Fruit fly (Drosophila melanogaster) whole organism, embryonic: ENCODE measurements around the gene ppk17.

Experiments
- ATbp ChIP-seq: fragments of 200-800 bp; sonication (Bioruptor generic); optimal IDR thresholded peaks from 2 replicates; lab custom pipeline; 2017; ENCODE audit warnings: missing biosample characterization, mild to moderate bottlenecking, missing genetic modification characterization, missing genetic modification reagents
- Abd-B ChIP-seq: fragments of 200-800 bp; sonication (Bioruptor generic); optimal IDR thresholded peaks from 2 replicates; lab custom pipeline; 2018; ENCODE audit warnings: missing biosample characterization, mild to moderate bottlenecking, missing genetic modification characterization, moderate library complexity
- CG10431 ChIP-seq: fragments of 200-800 bp; sonication (Bioruptor generic); optimal IDR thresholded peaks from 3 replicates; lab custom pipeline; 2018; ENCODE audit warnings: missing biosample characterization, mild to moderate bottlenecking, missing genetic modification characterization
- CG12219 ChIP-seq: fragments of 200-800 bp; sonication (Bioruptor generic); optimal IDR thresholded peaks from 3 replicates; lab custom pipeline; 2018; ENCODE audit warnings: missing biosample characterization, mild to moderate bottlenecking, missing genetic modification characterization
- CG12299 ChIP-seq: fragments of 200-800 bp; sonication (Bioruptor generic); optimal IDR thresholded peaks from 2 replicates; lab custom pipeline; 2018; ENCODE audit warnings: missing biosample characterization, mild to moderate bottlenecking, missing genetic modification characterization
- CG13894 ChIP-seq: fragments of 200-800 bp; sonication (Bioruptor generic); optimal IDR thresholded peaks from 3 replicates; lab custom pipeline; 2018; ENCODE audit warnings: missing biosample characterization, mild to moderate bottlenecking, missing genetic modification characterization, moderate library complexity
- CG14441 ChIP-seq: fragments of 200-800 bp; sonication (Bioruptor generic); IDR thresholded peaks from 2 replicates; pipeline ENCODE4 v1.3.6; 2022; ENCODE audit warnings: missing biosample characterization, missing genetic modification characterization
- CG1832 ChIP-seq: fragments of 200-800 bp; sonication (Bioruptor generic); optimal IDR thresholded peaks from 2 replicates; lab custom pipeline; 2017; ENCODE audit warnings: missing biosample characterization, mild to moderate bottlenecking, missing genetic modification characterization, inconsistent platforms
- CG2199 ChIP-seq: fragments of 200-800 bp; sonication (Bioruptor generic); IDR thresholded peaks from 3 replicates; pipeline ENCODE4 v1.3.6; 2022; ENCODE audit warnings: missing biosample characterization, missing genetic modification characterization
- CG2202 ChIP-seq: fragments of 200-800 bp; sonication (Bioruptor generic); optimal IDR thresholded peaks from 2 replicates; lab custom pipeline; 2018; ENCODE audit warnings: missing biosample characterization, mild to moderate bottlenecking, missing genetic modification characterization
- CG33557 ChIP-seq: fragments of 200-800 bp; sonication (Bioruptor generic); optimal IDR thresholded peaks from 2 replicates; lab custom pipeline; 2019; ENCODE audit warnings: missing biosample characterization, mild to moderate bottlenecking, missing genetic modification characterization, moderate library complexity
- CG6689 ChIP-seq: fragments of 200-800 bp; sonication (Bioruptor generic); IDR thresholded peaks from 2 replicates; pipeline ENCODE4 v1.3.6; 2022; ENCODE audit warnings: missing biosample characterization, missing genetic modification characterization
- CG7271 ChIP-seq: fragments of 200-800 bp; sonication (Bioruptor generic); optimal IDR thresholded peaks from 2 replicates; lab custom pipeline; 2018; ENCODE audit warnings: missing biosample characterization, mild to moderate bottlenecking, missing genetic modification characterization, moderate library complexity
- CG7839 ChIP-seq: fragments of 200-800 bp; sonication (Bioruptor generic); optimal IDR thresholded peaks from 3 replicates; lab custom pipeline; 2018; ENCODE audit warnings: missing biosample characterization, mild to moderate bottlenecking, missing genetic modification characterization, moderate library complexity
- CG8924 ChIP-seq: fragments of 200-800 bp; optimal IDR thresholded peaks from 3 replicates; lab custom pipeline; 2019; ENCODE audit warnings: missing biosample characterization, mild to moderate bottlenecking, missing genetic modification characterization, moderate library complexity
- CG9437 ChIP-seq: fragments of 200-800 bp; sonication (Bioruptor generic); optimal IDR thresholded peaks from 2 replicates; lab custom pipeline; 2018; ENCODE audit warnings: missing biosample characterization, mild to moderate bottlenecking, missing genetic modification characterization
- CG9932 ChIP-seq: fragments of 200-800 bp; sonication (Bioruptor generic); IDR thresholded peaks from 2 replicates; pipeline ENCODE4 v1.3.6; 2022; ENCODE audit warnings: missing biosample characterization, missing genetic modification characterization
- CHES-1-like ChIP-seq: fragments of 200-800 bp; sonication (Bioruptor generic); optimal IDR thresholded peaks from 2 replicates; lab custom pipeline; 2016; ENCODE audit warnings: missing biosample characterization, missing genetic modification characterization
- CoRest ChIP-seq: fragments of 200-800 bp; sonication (Bioruptor generic); optimal IDR thresholded peaks from 3 replicates; lab custom pipeline; 2018; ENCODE audit warnings: missing biosample characterization, mild to moderate bottlenecking, missing genetic modification characterization, moderate library complexity
- Dbx ChIP-seq: fragments of 200-800 bp; sonication (Bioruptor generic); IDR thresholded peaks from 3 replicates; pipeline ENCODE4 v1.3.6; 2022; ENCODE audit warnings: missing biosample characterization, missing genetic modification characterization
- Doc3 ChIP-seq: fragments of 200-800 bp; sonication (Bioruptor generic); IDR thresholded peaks from 3 replicates; pipeline ENCODE4 v1.3.6; 2022; ENCODE audit warnings: missing biosample characterization, missing genetic modification characterization; ENCODE audit not compliant: partially characterized antibody
- Ets65A ChIP-seq: fragments of 200-800 bp; sonication (Bioruptor generic); peaks from one replicate; lab custom pipeline; 2016; ENCODE audit warnings: missing biosample characterization, missing genetic modification characterization
- Fer3 ChIP-seq: fragments of 200-800 bp; sonication (Bioruptor generic); optimal IDR thresholded peaks from 2 replicates; lab custom pipeline; 2018; ENCODE audit warnings: missing biosample characterization, mild to moderate bottlenecking, missing genetic modification characterization, moderate library complexity
- abd-A ChIP-seq: fragments of 200-800 bp; sonication (Bioruptor generic); optimal IDR thresholded peaks from 3 replicates; lab custom pipeline; 2019; ENCODE audit warnings: missing biosample characterization, mild to moderate bottlenecking, missing genetic modification characterization, moderate library complexity
- chif ChIP-seq, 2 experiments: fragments of 200-800 bp; sonication (Bioruptor generic); optimal IDR thresholded peaks; 3 replicates each; lab custom pipeline; 2016; ENCODE audit warnings: missing biosample characterization in 2 of 2, missing genetic modification characterization in 2 of 2
- da ChIP-seq: fragments of 200-800 bp; sonication (Bioruptor generic); optimal IDR thresholded peaks from 2 replicates; lab custom pipeline; 2016; ENCODE audit warnings: missing biosample characterization, missing genetic modification characterization
- dan ChIP-seq: fragments of 200-800 bp; sonication (Bioruptor generic); IDR thresholded peaks from 2 replicates; pipeline ENCODE4 v1.3.6; 2022; ENCODE audit warnings: missing biosample characterization, missing genetic modification characterization
- fd102C ChIP-seq: fragments of 200-800 bp; sonication (Bioruptor generic); optimal IDR thresholded peaks from 2 replicates; lab custom pipeline; 2018; ENCODE audit warnings: missing biosample characterization, mild to moderate bottlenecking, missing genetic modification characterization, moderate library complexity
- ftz-f1 ChIP-seq: fragments of 200-800 bp; sonication (Bioruptor generic); optimal IDR thresholded peaks from 2 replicates; lab custom pipeline; 2016; ENCODE audit warnings: missing biosample characterization, missing genetic modification characterization
- gem ChIP-seq: fragments of 200-800 bp; sonication (Bioruptor generic); optimal IDR thresholded peaks from 2 replicates; lab custom pipeline; 2019; ENCODE audit warnings: missing biosample characterization, mild to moderate bottlenecking, missing genetic modification characterization, moderate library complexity
- ken ChIP-seq: fragments of 200-800 bp; sonication (Bioruptor generic); IDR thresholded peaks from 3 replicates; pipeline ENCODE4 v1.3.6; 2022; ENCODE audit warnings: missing biosample characterization, missing genetic modification characterization
- kni ChIP-seq: fragments of 200-800 bp; sonication (Bioruptor generic); optimal IDR thresholded peaks from 3 replicates; lab custom pipeline; 2017; ENCODE audit warnings: mild to moderate bottlenecking, missing biosample characterization, missing genetic modification reagents, missing genetic modification characterization
- mam ChIP-seq: fragments of 200-800 bp; sonication (Bioruptor generic); optimal IDR thresholded peaks from 3 replicates; lab custom pipeline; 2016; ENCODE audit warnings: missing biosample characterization, missing genetic modification characterization
- mld ChIP-seq: fragments of 200-800 bp; sonication (Bioruptor generic); IDR thresholded peaks from 3 replicates; pipeline ENCODE4 v1.3.6; 2022; ENCODE audit warnings: missing biosample characterization, missing genetic modification characterization; ENCODE audit not compliant: partially characterized antibody
- nerfin-1 ChIP-seq: fragments of 200-800 bp; sonication (Bioruptor generic); optimal IDR thresholded peaks from 3 replicates; lab custom pipeline; 2019; ENCODE audit warnings: missing biosample characterization, mild to moderate bottlenecking, missing genetic modification characterization, moderate library complexity
- onecut ChIP-seq: fragments of 200-800 bp; sonication (Bioruptor generic); IDR thresholded peaks from 2 replicates; pipeline ENCODE4 v1.3.6; 2022; ENCODE audit warnings: missing biosample characterization, missing genetic modification characterization
- pzg ChIP-seq: fragments of 200-800 bp; sonication (Bioruptor generic); optimal IDR thresholded peaks from 3 replicates; lab custom pipeline; 2018; ENCODE audit warnings: missing biosample characterization, mild to moderate bottlenecking, missing genetic modification characterization, moderate library complexity
- row ChIP-seq: fragments of 200-800 bp; sonication (Bioruptor generic); IDR thresholded peaks from 3 replicates; pipeline ENCODE4 v1.3.6; 2022; ENCODE audit warnings: missing biosample characterization, missing genetic modification characterization
- scrt ChIP-seq: fragments of 200-800 bp; sonication (Bioruptor generic); optimal IDR thresholded peaks from 2 replicates; lab custom pipeline; 2018; ENCODE audit warnings: missing biosample characterization, mild to moderate bottlenecking, missing genetic modification characterization, moderate library complexity
- sens ChIP-seq: fragments of 200-800 bp; sonication (Bioruptor generic); peaks from one replicate; lab custom pipeline; 2016; ENCODE audit warnings: missing biosample characterization, missing genetic modification characterization
- sens-2 ChIP-seq: fragments of 200-800 bp; sonication (Bioruptor generic); IDR thresholded peaks from 2 replicates; pipeline ENCODE4 v1.3.6; 2022; ENCODE audit warnings: missing biosample characterization, missing genetic modification characterization
- seq ChIP-seq: fragments of 200-800 bp; sonication (Bioruptor generic); IDR thresholded peaks from 2 replicates; pipeline ENCODE4 v1.3.6; 2022; ENCODE audit warnings: missing biosample characterization, missing genetic modification characterization
- stwl ChIP-seq: fragments of 200-800 bp; sonication (Bioruptor generic); optimal IDR thresholded peaks from 3 replicates; lab custom pipeline; 2018; ENCODE audit warnings: missing biosample characterization, mild to moderate bottlenecking, missing genetic modification characterization, moderate library complexity
- tgo ChIP-seq: fragments of 200-800 bp; sonication (Bioruptor generic); IDR thresholded peaks from 3 replicates; pipeline ENCODE4 v1.3.6; 2022; ENCODE audit warnings: missing biosample characterization, missing genetic modification characterization
- trem ChIP-seq: fragments of 200-800 bp; optimal IDR thresholded peaks from 3 replicates; lab custom pipeline; 2019; ENCODE audit warnings: missing biosample characterization, mild to moderate bottlenecking, missing genetic modification characterization, moderate library complexity
- trh ChIP-seq: fragments of 200-800 bp; sonication (Bioruptor generic); optimal IDR thresholded peaks from 2 replicates; lab custom pipeline; 2016; ENCODE audit warnings: missing biosample characterization, missing genetic modification characterization
- zf30C ChIP-seq: fragments of 200-800 bp; sonication (Bioruptor generic); optimal IDR thresholded peaks from 3 replicates; lab custom pipeline; 2018; ENCODE audit warnings: missing biosample characterization, mild to moderate bottlenecking, missing genetic modification characterization

Gene ppk17

dm6 chr2L:16715841-16716701 lies 44.3 kb downstream of the ppk17 start, which contains the start of the genes Cyt-c-d and CG31808 (continued):
- peak; percentile 97 for TF ChIP-seq tgo (GFP tag; lab: Robert Waterston, UW)
- peak; percentile 98 for TF ChIP-seq CG8924
- TF ChIP-seq CG7839 (tag; lab: Kevin White, UChicago), result peak; percentile 97
- TF ChIP-seq onecut (GFP tag; lab: Robert Waterston, UW), result peak; percentile 94
- TF ChIP-seq CG1832 (GFP tag; lab: Kevin White, UChicago), result peak; percentile 53
- peak; percentile 97 for TF ChIP-seq CG12219
- no peak for TF ChIP-seq Doc3
- TF ChIP-seq row (GFP tag; lab: Robert Waterston, UW), result peak; percentile 99

- TF ChIP-seq mam (GFP tag; lab: Kevin White, UChicago) (no peak), CoRest (tag; lab: Kevin White, UChicago) (no peak), scrt (no peak), CG9437 (peak; percentile 93), trem (tag; lab: Kevin White, UChicago) (peak; percentile 19), Ets65A (GFP tag; lab: Kevin White, UChicago) (peak; percentile 73), abd-A (tag; lab: Kevin White, UChicago) (peak; percentile 36), trh (no peak), Fer3 (tag; lab: Kevin White, UChicago) (no peak), sens (peak; percentile 60), CHES-1-like (no peak), CG6689 (no peak), zf30C (no peak), chif (GFP tag; optimal IDR thresholded peaks at IDR 0.05; lab: Kevin White, UChicago) (no peak), CG14441 (GFP tag; lab: Robert Waterston, UW) (no peak), Dbx (no peak), CG13894 (tag; lab: Kevin White, UChicago) (peak; percentile 79), ftz-f1 (GFP tag; lab: Kevin White, UChicago) (peak; percentile 30), stwl (tag; lab: Kevin White, UChicago) (peak; percentile 40), nerfin-1 (peak; percentile 14), seq (GFP tag; lab: Robert Waterston, UW) (no peak), Abd-B (GFP tag; lab: Kevin White, UChicago) (no peak)
These were observed 45.1 kb downstream of the ppk17 start for dm6 chr2L:16715133-16715833.

- TF ChIP-seq ATbp (GFP tag; lab: Kevin White, UChicago), result peak; percentile 21
- TF ChIP-seq sens-2, result no peak
- TF ChIP-seq CG7839 (tag; lab: Kevin White, UChicago), result no peak
- peak; percentile 43 for TF ChIP-seq CG2202 (tag; lab: Kevin White, UChicago)
- peak; percentile 63 for TF ChIP-seq CG33557
- no peak for TF ChIP-seq fd102C (GFP tag; lab: Kevin White, UChicago)
- TF ChIP-seq CG7271 (tag; lab: Kevin White, UChicago), result no peak
- TF ChIP-seq CG10431 (GFP tag; lab: Kevin White, UChicago), result peak; percentile 75
- 0 out of 3 replicates have a peak, but pooled peaks have one; percentile 45 for TF ChIP-seq CG2199 (GFP tag; lab: Robert Waterston, UW)
- TF ChIP-seq ken, result 0 out of 3 replicates have a peak, but pooled peaks have one; percentile 7
- TF ChIP-seq CG12299 (tag; lab: Kevin White, UChicago), result no peak
- no peak for TF ChIP-seq pzg (GFP tag; lab: Kevin White, UChicago)
- no peak for TF ChIP-seq kni
- peak; percentile 18 for TF ChIP-seq gem (tag; lab: Kevin White, UChicago)
- TF ChIP-seq CG9932 (GFP tag; lab: Robert Waterston, UW), result no peak
- TF ChIP-seq da (GFP tag; lab: Kevin White, UChicago), result no peak
- TF ChIP-seq dan (GFP tag; lab: Robert Waterston, UW), result no peak
- no peak for TF ChIP-seq Doc3
- no peak for TF ChIP-seq mld (GFP tag; lab: Robert Waterston, UW)
These were observed 46.4 kb downstream of the ppk17 start for dm6 chr2L:16713929-16714328.
